Worm (Caenorhabditis elegans) whole organism, L3 larva: ENCODE data around the gene tag-329.

ENCODE experiments used
- R02D3.7 ChIP-seq: fragments of 150-350 bp; optimal IDR thresholded peaks from 2 replicates; lab custom pipeline; 2014; ENCODE audit warnings: missing biosample characterization, missing genetic modification characterization
- aly-2 ChIP-seq: fragments of 150-350 bp; optimal IDR thresholded peaks from 2 replicates; lab custom pipeline; 2014; ENCODE audit warnings: missing biosample characterization, missing genetic modification characterization
- ceh-28 ChIP-seq: fragments of 150-350 bp; optimal IDR thresholded peaks from 2 replicates; lab custom pipeline; 2014; ENCODE audit warnings: missing biosample characterization, missing genetic modification reagents, missing genetic modification characterization
- ceh-9 ChIP-seq: sonication (generic microtip); optimal IDR thresholded peaks from 2 replicates; lab custom pipeline; 2018; ENCODE audit warnings: missing biosample characterization, missing genetic modification characterization
- egl-27 ChIP-seq: sonication (generic microtip); optimal IDR thresholded peaks from 4 replicates; lab custom pipeline; 2017; ENCODE audit warnings: missing biosample characterization, missing genetic modification reagents, missing genetic modification characterization
- egl-5 ChIP-seq: fragments of 150-350 bp; optimal IDR thresholded peaks from 2 replicates; lab custom pipeline; 2017; ENCODE audit warnings: missing biosample characterization, missing genetic modification reagents, missing genetic modification characterization, inconsistent platforms
- elt-2 ChIP-seq: sonication (generic microtip); optimal IDR thresholded peaks from 2 replicates; lab custom pipeline; 2016; ENCODE audit warnings: missing genetic modification reagents, mild to moderate bottlenecking, missing genetic modification characterization, missing compliant biosample characterization
- fkh-10 ChIP-seq: sonication (generic microtip); optimal IDR thresholded peaks from 2 replicates; lab custom pipeline; 2017; ENCODE audit warnings: missing biosample characterization, missing genetic modification reagents, missing genetic modification characterization
- fkh-2 ChIP-seq: fragments of 150-350 bp; optimal IDR thresholded peaks from 2 replicates; lab custom pipeline; 2014; ENCODE audit warnings: missing biosample characterization, missing genetic modification reagents, missing genetic modification characterization
- fos-1 ChIP-seq: fragments of 150-350 bp; optimal IDR thresholded peaks from 2 replicates; lab custom pipeline; 2014; ENCODE audit warnings: missing biosample characterization, missing genetic modification characterization
- hmg-11 ChIP-seq: sonication (generic microtip); optimal IDR thresholded peaks from 2 replicates; lab custom pipeline; 2016; ENCODE audit warnings: missing genetic modification characterization, missing compliant biosample characterization
- jun-1 ChIP-seq: fragments of 150-350 bp; optimal IDR thresholded peaks from 2 replicates; lab custom pipeline; 2014; ENCODE audit warnings: missing biosample characterization, missing genetic modification reagents, missing genetic modification characterization
- lin-15B ChIP-seq: fragments of 150-350 bp; optimal IDR thresholded peaks from 2 replicates; lab custom pipeline; 2014; ENCODE audit warnings: missing biosample characterization, missing genetic modification characterization
- lin-39 ChIP-seq: fragments of 150-350 bp; optimal IDR thresholded peaks from 2 replicates; lab custom pipeline; 2018; ENCODE audit warnings: missing biosample characterization, missing genetic modification reagents, missing genetic modification characterization
- lsy-12 ChIP-seq: sonication (generic microtip); optimal IDR thresholded peaks from 2 replicates; lab custom pipeline; 2016; ENCODE audit warnings: mild to moderate bottlenecking, missing genetic modification characterization, missing compliant biosample characterization
- mdl-1 ChIP-seq: fragments of 150-350 bp; optimal IDR thresholded peaks from 2 replicates; lab custom pipeline; 2014; ENCODE audit warnings: missing biosample characterization, missing genetic modification characterization
- mml-1 ChIP-seq: fragments of 150-350 bp; sonication (generic microtip); optimal IDR thresholded peaks from 3 replicates; lab custom pipeline; 2014; ENCODE audit warnings: missing biosample characterization, missing genetic modification characterization
- nfya-1 ChIP-seq: sonication (generic microtip); optimal IDR thresholded peaks from 2 replicates; lab custom pipeline; 2017; ENCODE audit warnings: missing genetic modification characterization, mild to moderate bottlenecking, missing compliant biosample characterization, antibody characterized with exemption, moderate library complexity; ENCODE audit not compliant: insufficient read depth
- nhr-12 ChIP-seq: fragments of 150-350 bp; optimal IDR thresholded peaks from 2 replicates; lab custom pipeline; 2014; ENCODE audit warnings: missing biosample characterization, missing genetic modification characterization
- nhr-23 ChIP-seq: fragments of 150-350 bp; optimal IDR thresholded peaks from 2 replicates; lab custom pipeline; 2014; ENCODE audit warnings: missing biosample characterization, missing genetic modification reagents, missing genetic modification characterization
- nhr-25 ChIP-seq: sonication (generic microtip); optimal IDR thresholded peaks from 2 replicates; lab custom pipeline; 2017; ENCODE audit warnings: missing biosample characterization, missing genetic modification characterization
- nhr-28 ChIP-seq: fragments of 150-350 bp; optimal IDR thresholded peaks from 2 replicates; lab custom pipeline; 2014; ENCODE audit warnings: missing biosample characterization, missing genetic modification characterization
- nhr-43 ChIP-seq: sonication (generic microtip); optimal IDR thresholded peaks from 2 replicates; lab custom pipeline; 2016; ENCODE audit warnings: mild to moderate bottlenecking, missing genetic modification characterization, missing compliant biosample characterization; ENCODE audit not compliant: poor library complexity, severe bottlenecking
- nhr-67 ChIP-seq: fragments of 150-350 bp; optimal IDR thresholded peaks from 2 replicates; lab custom pipeline; 2014; ENCODE audit warnings: missing biosample characterization, missing genetic modification characterization
- nhr-77 ChIP-seq: fragments of 150-350 bp; optimal IDR thresholded peaks from 2 replicates; lab custom pipeline; 2014; ENCODE audit warnings: missing biosample characterization, missing genetic modification characterization
- pha-4 ChIP-seq: fragments of 150-350 bp; optimal IDR thresholded peaks from 2 replicates; lab custom pipeline; 2014; ENCODE audit warnings: missing biosample characterization, missing genetic modification reagents, missing genetic modification characterization
- pqm-1 ChIP-seq: fragments of 150-350 bp; optimal IDR thresholded peaks from 2 replicates; lab custom pipeline; 2017; ENCODE audit warnings: missing biosample characterization, missing genetic modification characterization, inconsistent platforms
- sea-2 ChIP-seq: fragments of 150-350 bp; sonication (generic microtip); optimal IDR thresholded peaks from 4 replicates; lab custom pipeline; 2014; ENCODE audit warnings: missing biosample characterization, missing genetic modification reagents, missing genetic modification characterization
- skn-1 ChIP-seq: fragments of 150-350 bp; optimal IDR thresholded peaks from 2 replicates; lab custom pipeline; 2014; ENCODE audit warnings: missing biosample characterization, missing genetic modification characterization
- snpc-4 ChIP-seq: fragments of 150-350 bp; optimal IDR thresholded peaks from 2 replicates; lab custom pipeline; 2014; ENCODE audit warnings: missing biosample characterization, missing genetic modification characterization
- tbx-2 ChIP-seq: sonication (generic microtip); optimal IDR thresholded peaks from 2 replicates; lab custom pipeline; 2016; ENCODE audit warnings: mild to moderate bottlenecking, missing genetic modification characterization, missing compliant biosample characterization
- unc-62 ChIP-seq: fragments of 150-350 bp; sonication (generic microtip); optimal IDR thresholded peaks from 4 replicates; lab custom pipeline; 2014; ENCODE audit warnings: missing biosample characterization, missing genetic modification reagents, missing genetic modification characterization
- zag-1 ChIP-seq: fragments of 150-350 bp; optimal IDR thresholded peaks from 2 replicates; lab custom pipeline; 2014; ENCODE audit warnings: missing biosample characterization, missing genetic modification characterization
- ztf-4 ChIP-seq: fragments of 150-350 bp; optimal IDR thresholded peaks from 2 replicates; lab custom pipeline; 2014; ENCODE audit warnings: missing biosample characterization, missing genetic modification characterization

The tag-329 gene

ce11 chrV:9563585-9563984 is 28.9 kb downstream of the tag-329 start:
- TF ChIP-seq hmg-11 (tag; lab: Kevin White, UChicago): no peak
- peak; percentile 25 for TF ChIP-seq nfya-1 (tag; lab: Kevin White, UChicago)
- peak; percentile 66 for TF ChIP-seq fkh-10 (GFP tag; lab: Kevin White, UChicago)
- no peak for TF ChIP-seq elt-2 (tag; lab: Kevin White, UChicago)

- TF ChIP-seq unc-62 (GFP tag; lab: Kevin White, UChicago): no peak
- no peak for TF ChIP-seq nhr-23 (tag; lab: Kevin White, UChicago)
- no peak for TF ChIP-seq lin-15B
- no peak for TF ChIP-seq nhr-67 (tag; lab: Kevin White, UChicago)
- TF ChIP-seq ceh-28 (tag; lab: Kevin White, UChicago): no peak
- TF ChIP-seq lin-39 (tag; lab: Kevin White, UChicago): no peak
- TF ChIP-seq aly-2: no peak
- no peak for TF ChIP-seq nhr-43 (tag; lab: Kevin White, UChicago)
- TF ChIP-seq jun-1: no peak
- no peak for TF ChIP-seq nhr-77 (tag; lab: Kevin White, UChicago)
Measured at ce11 chrV:9568707-9569106, 34.0 kb downstream of the tag-329 start, which contains the start of gene F25B3.4. Gene F25B3.4, minus strand, starts transcription at chrV:9568807.

ce11 chrV:9570197-9570596 is 35.5 kb downstream of the tag-329 start, which contains the start of gene F25B3.5:
Gene F25B3.5, minus strand, starts transcription at chrV:9570297.
- TF ChIP-seq skn-1 (tag; lab: Kevin White, UChicago) (no peak), nhr-77 (tag; lab: Kevin White, UChicago) (no peak), fkh-2 (no peak), zag-1 (no peak), nhr-67 (tag; lab: Kevin White, UChicago) (no peak), snpc-4 (tag; lab: Kevin White, UChicago) (no peak), jun-1 (no peak)

- peak; percentile 36 for TF ChIP-seq elt-2 (tag; lab: Kevin White, UChicago)
- no peak for TF ChIP-seq R02D3.7 (tag; lab: Kevin White, UChicago)
- TF ChIP-seq, all 47 proteins: peak for 1
Measured at ce11 chrV:9571056-9571455, 36.3 kb downstream of the tag-329 start.

ce11 chrV:9571673-9572072 is 37.0 kb downstream of the tag-329 start:
- TF ChIP-seq pqm-1 (tag; lab: Kevin White, UChicago) (no peak), nhr-23 (tag; lab: Kevin White, UChicago) (no peak), sea-2 (GFP tag; lab: Kevin White, UChicago) (no peak), ceh-28 (tag; lab: Kevin White, UChicago) (no peak), nhr-28 (tag; lab: Kevin White, UChicago) (no peak), lsy-12 (no peak), pha-4 (tag; lab: Kevin White, UChicago) (no peak), egl-27 (tag; lab: Kevin White, UChicago) (no peak)

- no peak for TF ChIP-seq mml-1 (tag; lab: Kevin White, UChicago)
- TF ChIP-seq tbx-2: no peak
- no peak for TF ChIP-seq lsy-12
- TF ChIP-seq mdl-1 (tag; lab: Kevin White, UChicago): no peak
- no peak for TF ChIP-seq ceh-9 (tag; lab: Kevin White, UChicago)
- no peak for TF ChIP-seq fkh-10 (GFP tag; lab: Kevin White, UChicago)
- no peak for TF ChIP-seq fkh-2
- TF ChIP-seq nhr-25 (tag; lab: Kevin White, UChicago): no peak
- no peak for TF ChIP-seq nhr-43 (tag; lab: Kevin White, UChicago)
- no peak for TF ChIP-seq snpc-4 (tag; lab: Kevin White, UChicago)
- no peak for TF ChIP-seq ztf-4
- no peak for TF ChIP-seq nhr-28 (tag; lab: Kevin White, UChicago)
- no peak for TF ChIP-seq nhr-12 (tag; lab: Kevin White, UChicago)
- no peak for TF ChIP-seq fos-1
- TF ChIP-seq egl-5 (tag; lab: Kevin White, UChicago): no peak
Measured at ce11 chrV:9576991-9577390, 42.3 kb downstream of the tag-329 start, which contains the start of gene F25B3.2. Gene F25B3.2, plus strand, starts transcription at chrV:9577291.
